Fruit fly (Drosophila melanogaster) whole organism, embryonic: ENCODE data around the gene trbl.

Source experiments
- Asciz ChIP-seq: fragments of 200-800 bp; sonication (Bioruptor generic); optimal IDR thresholded peaks from 2 replicates; lab custom pipeline; 2017; ENCODE audit warnings: missing biosample characterization, mild to moderate bottlenecking, missing genetic modification characterization, missing genetic modification reagents
- B-H2 ChIP-seq: fragments of 200-800 bp; sonication (Bioruptor generic); optimal IDR thresholded peaks from 2 replicates; lab custom pipeline; 2018; ENCODE audit warnings: missing biosample characterization, mild to moderate bottlenecking, missing genetic modification characterization
- CG10267 ChIP-seq: fragments of 200-800 bp; sonication (Bioruptor generic); optimal IDR thresholded peaks from 2 replicates; lab custom pipeline; 2018; ENCODE audit warnings: missing biosample characterization, mild to moderate bottlenecking, missing genetic modification characterization, moderate library complexity
- CG10565 ChIP-seq: fragments of 200-800 bp; sonication (Bioruptor generic); optimal IDR thresholded peaks from 3 replicates; lab custom pipeline; 2016; ENCODE audit warnings: missing biosample characterization, mild to moderate bottlenecking, missing genetic modification characterization
- CG11398 ChIP-seq: fragments of 200-800 bp; sonication (Bioruptor generic); optimal IDR thresholded peaks from 2 replicates; lab custom pipeline; 2016; ENCODE audit warnings: missing biosample characterization, missing genetic modification characterization
- CG11456 ChIP-seq: fragments of 200-800 bp; sonication (Bioruptor generic); IDR thresholded peaks from 3 replicates; pipeline ENCODE4 v1.3.6; 2022; ENCODE audit warnings: missing biosample characterization, missing genetic modification characterization
- CG12659 ChIP-seq: fragments of 200-800 bp; sonication (Bioruptor generic); optimal IDR thresholded peaks from 3 replicates; lab custom pipeline; 2017; ENCODE audit warnings: mild to moderate bottlenecking, missing biosample characterization, missing genetic modification reagents, missing genetic modification characterization
- CG13287 ChIP-seq: fragments of 200-800 bp; sonication (Bioruptor generic); IDR thresholded peaks from 2 replicates; pipeline ENCODE4 v1.3.6; 2022; ENCODE audit warnings: missing biosample characterization, missing genetic modification characterization; ENCODE audit not compliant: partially characterized antibody
- CG13296 ChIP-seq: fragments of 200-800 bp; sonication (Bioruptor generic); optimal IDR thresholded peaks from 3 replicates; lab custom pipeline; 2018; ENCODE audit warnings: missing biosample characterization, mild to moderate bottlenecking, missing genetic modification characterization
- CG1647 ChIP-seq: fragments of 200-800 bp; sonication (Bioruptor generic); optimal IDR thresholded peaks from 3 replicates; lab custom pipeline; 2016; ENCODE audit warnings: missing biosample characterization, missing genetic modification characterization
- CG2116 ChIP-seq: fragments of 200-800 bp; sonication (Bioruptor generic); optimal IDR thresholded peaks from 3 replicates; lab custom pipeline; 2018; ENCODE audit warnings: missing biosample characterization, mild to moderate bottlenecking, missing genetic modification characterization
- CG2120 ChIP-seq: fragments of 200-800 bp; sonication (Bioruptor generic); optimal IDR thresholded peaks from 3 replicates; lab custom pipeline; 2016; ENCODE audit warnings: missing biosample characterization, missing genetic modification characterization
- CG34376 ChIP-seq: fragments of 200-800 bp; sonication (Bioruptor generic); optimal IDR thresholded peaks from 2 replicates; lab custom pipeline; 2018; ENCODE audit warnings: missing biosample characterization, mild to moderate bottlenecking, missing genetic modification characterization
- CG3847 ChIP-seq: fragments of 200-800 bp; sonication (Bioruptor generic); IDR thresholded peaks from 2 replicates; pipeline ENCODE4 v1.3.6; 2022; ENCODE audit warnings: missing biosample characterization, missing genetic modification characterization
- CG6791 ChIP-seq: fragments of 200-800 bp; sonication (Bioruptor generic); IDR thresholded peaks from 3 replicates; pipeline ENCODE4 v1.3.6; 2022; ENCODE audit warnings: missing biosample characterization, missing genetic modification characterization; ENCODE audit not compliant: partially characterized antibody
- CG7357 ChIP-seq: fragments of 200-800 bp; sonication (Bioruptor generic); IDR thresholded peaks from 3 replicates; pipeline ENCODE4 v1.3.6; 2022; ENCODE audit warnings: missing biosample characterization, missing genetic modification characterization
- CG7745 ChIP-seq: fragments of 200-800 bp; sonication (Bioruptor generic); optimal IDR thresholded peaks from 2 replicates; lab custom pipeline; 2018; ENCODE audit warnings: missing biosample characterization, mild to moderate bottlenecking, missing genetic modification characterization, moderate library complexity
- CG7928 ChIP-seq: fragments of 200-800 bp; sonication (Bioruptor generic); optimal IDR thresholded peaks from 2 replicates; lab custom pipeline; 2017; ENCODE audit warnings: missing biosample characterization, mild to moderate bottlenecking, missing genetic modification characterization
- CG8290 ChIP-seq, 3 experiments: fragments of 200-800 bp; sonication (Bioruptor generic); optimal IDR thresholded peaks; 2 replicates each; lab custom pipeline; 2016 to 2019; ENCODE audit warnings: missing biosample characterization in 3 of 3, missing genetic modification characterization in 3 of 3, mild to moderate bottlenecking in 2 of 3, moderate library complexity in 1 of 3
- CG8944 ChIP-seq: fragments of 200-800 bp; sonication (Bioruptor generic); optimal IDR thresholded peaks from 3 replicates; lab custom pipeline; 2016; ENCODE audit warnings: missing biosample characterization, missing genetic modification characterization
- CG9609 ChIP-seq: fragments of 200-800 bp; sonication (Bioruptor generic); optimal IDR thresholded peaks from 3 replicates; lab custom pipeline; 2016; ENCODE audit warnings: missing biosample characterization, missing genetic modification characterization
- CTCF ChIP-seq: fragments of 200-800 bp; sonication (Bioruptor generic); optimal IDR thresholded peaks from 2 replicates; lab custom pipeline; 2017; ENCODE audit warnings: missing biosample characterization, mild to moderate bottlenecking, missing genetic modification characterization, moderate library complexity
- Deaf1 ChIP-seq: fragments of 200-800 bp; optimal IDR thresholded peaks from 3 replicates; lab custom pipeline; 2019; ENCODE audit warnings: missing biosample characterization, mild to moderate bottlenecking, missing genetic modification characterization, moderate library complexity
- E2f2 ChIP-seq: fragments of 200-800 bp; sonication (Bioruptor generic); IDR thresholded peaks from 2 replicates; pipeline ENCODE4 v1.3.6; 2022; ENCODE audit warnings: missing biosample characterization, missing genetic modification characterization
- Mes4 ChIP-seq: fragments of 200-800 bp; sonication (Bioruptor generic); optimal IDR thresholded peaks from 2 replicates; lab custom pipeline; 2016; ENCODE audit warnings: missing biosample characterization, missing genetic modification characterization
- NC2β ChIP-seq: fragments of 200-800 bp; sonication (Bioruptor generic); optimal IDR thresholded peaks from 2 replicates; lab custom pipeline; 2016; ENCODE audit warnings: missing biosample characterization, missing genetic modification characterization
- Stat92E ChIP-seq, 3 experiments: fragments of >200 bp in 2 of 3; fragments of 200-800 bp in 1 of 3; sonication (Bioruptor generic) in 1 of 3; optimal IDR thresholded peaks; 2 replicates each; lab custom pipeline; 2017 to 2019; ENCODE audit warnings: missing biosample characterization in 3 of 3, missing genetic modification characterization in 3 of 3, mild to moderate bottlenecking in 1 of 3, moderate library complexity in 1 of 3
- Tbp ChIP-seq: fragments of >200 bp; optimal IDR thresholded peaks from 2 replicates; lab custom pipeline; 2018; ENCODE audit warnings: missing biosample characterization, missing genetic modification characterization
- Trl ChIP-seq, 3 experiments: fragments of >200 bp in 2 of 3; fragments of 200-800 bp in 1 of 3; sonication (Bioruptor generic) in 1 of 3; optimal IDR thresholded peaks; 2 replicates in 1 of 3; 3 replicates in 2 of 3; lab custom pipeline; 2016 to 2017; ENCODE audit warnings: missing biosample characterization in 1 of 3, missing genetic modification characterization in 1 of 3
- ap ChIP-seq: fragments of 200-800 bp; sonication (Bioruptor generic); IDR thresholded peaks from 2 replicates; pipeline ENCODE4 v1.3.6; 2022; ENCODE audit warnings: missing biosample characterization, missing genetic modification characterization
- az2 ChIP-seq: fragments of 200-800 bp; sonication (Bioruptor generic); optimal IDR thresholded peaks from 3 replicates; lab custom pipeline; 2016; ENCODE audit warnings: missing biosample characterization, missing genetic modification characterization
- chn ChIP-seq: fragments of 200-800 bp; sonication (Bioruptor generic); optimal IDR thresholded peaks from 2 replicates; lab custom pipeline; 2016; ENCODE audit warnings: missing biosample characterization, missing genetic modification characterization
- crp ChIP-seq, 2 experiments: fragments of 200-800 bp; sonication (Bioruptor generic); optimal IDR thresholded peaks; 2 replicates in 1 of 2; 3 replicates in 1 of 2; lab custom pipeline; 2017; ENCODE audit warnings: missing biosample characterization in 2 of 2, missing genetic modification characterization in 2 of 2, mild to moderate bottlenecking in 1 of 2, moderate library complexity in 1 of 2
- dan ChIP-seq: fragments of 200-800 bp; sonication (Bioruptor generic); IDR thresholded peaks from 2 replicates; pipeline ENCODE4 v1.3.6; 2022; ENCODE audit warnings: missing biosample characterization, missing genetic modification characterization
- dmrt99B ChIP-seq: fragments of 200-800 bp; sonication (Bioruptor generic); optimal IDR thresholded peaks from 2 replicates; lab custom pipeline; 2018; ENCODE audit warnings: missing biosample characterization, mild to moderate bottlenecking, missing genetic modification characterization, moderate library complexity
- dpn ChIP-seq, 2 experiments: fragments of 200-800 bp; sonication (Bioruptor generic); optimal IDR thresholded peaks; 3 replicates each; lab custom pipeline; 2016; ENCODE audit warnings: missing biosample characterization in 2 of 2, missing genetic modification characterization in 2 of 2
- dysf ChIP-seq: fragments of 200-800 bp; sonication (Bioruptor generic); IDR thresholded peaks from 3 replicates; pipeline ENCODE4 v1.3.6; 2022; ENCODE audit warnings: missing biosample characterization, missing genetic modification characterization
- exex ChIP-seq: fragments of 200-800 bp; sonication (Bioruptor generic); optimal IDR thresholded peaks from 4 replicates; lab custom pipeline; 2018; ENCODE audit warnings: missing biosample characterization, mild to moderate bottlenecking, missing genetic modification characterization, moderate library complexity
- jumu ChIP-seq: fragments of 200-800 bp; sonication (Bioruptor generic); optimal IDR thresholded peaks from 3 replicates; lab custom pipeline; 2016; ENCODE audit warnings: missing biosample characterization, missing genetic modification characterization
- klu ChIP-seq: fragments of 200-800 bp; sonication (Bioruptor generic); IDR thresholded peaks from 2 replicates; pipeline ENCODE4 v1.3.6; 2022; ENCODE audit warnings: missing biosample characterization, missing genetic modification characterization
- kni ChIP-seq: fragments of 200-800 bp; sonication (Bioruptor generic); optimal IDR thresholded peaks from 3 replicates; lab custom pipeline; 2017; ENCODE audit warnings: mild to moderate bottlenecking, missing biosample characterization, missing genetic modification reagents, missing genetic modification characterization
- mirr ChIP-seq: fragments of 200-800 bp; sonication (Bioruptor generic); optimal IDR thresholded peaks from 3 replicates; lab custom pipeline; 2018; ENCODE audit warnings: missing biosample characterization, mild to moderate bottlenecking, missing genetic modification characterization
- pb ChIP-seq: fragments of 200-800 bp; sonication (Bioruptor generic); optimal IDR thresholded peaks from 3 replicates; lab custom pipeline; 2016; ENCODE audit warnings: missing biosample characterization, missing genetic modification characterization
- prd ChIP-seq, 3 experiments: fragments of >200 bp in 2 of 3; fragments of 200-800 bp in 1 of 3; sonication (Bioruptor generic) in 1 of 3; optimal IDR thresholded peaks in 2 of 3; IDR thresholded peaks in 1 of 3; 2 replicates in 2 of 3; 3 replicates in 1 of 3; pipeline versions ENCODE4 v1.3.6 to Lab custom; 2017 to 2022; ENCODE audit warnings: missing biosample characterization in 1 of 3, missing genetic modification characterization in 1 of 3
- sima ChIP-seq: fragments of 200-800 bp; sonication (Bioruptor generic); optimal IDR thresholded peaks from 2 replicates; lab custom pipeline; 2016; ENCODE audit warnings: missing biosample characterization, missing genetic modification characterization
- stc ChIP-seq: fragments of 200-800 bp; sonication (Bioruptor generic); IDR thresholded peaks from 2 replicates; pipeline ENCODE4 v1.3.6; 2022; ENCODE audit warnings: missing biosample characterization, missing genetic modification characterization
- wor ChIP-seq: fragments of 200-800 bp; sonication (Bioruptor generic); IDR thresholded peaks from 2 replicates; pipeline ENCODE4 v1.3.6; 2022; ENCODE audit warnings: missing biosample characterization, missing genetic modification characterization
- yki ChIP-seq: fragments of >200 bp; optimal IDR thresholded peaks from 3 replicates; lab custom pipeline; 2018

The trbl gene

DNA sequence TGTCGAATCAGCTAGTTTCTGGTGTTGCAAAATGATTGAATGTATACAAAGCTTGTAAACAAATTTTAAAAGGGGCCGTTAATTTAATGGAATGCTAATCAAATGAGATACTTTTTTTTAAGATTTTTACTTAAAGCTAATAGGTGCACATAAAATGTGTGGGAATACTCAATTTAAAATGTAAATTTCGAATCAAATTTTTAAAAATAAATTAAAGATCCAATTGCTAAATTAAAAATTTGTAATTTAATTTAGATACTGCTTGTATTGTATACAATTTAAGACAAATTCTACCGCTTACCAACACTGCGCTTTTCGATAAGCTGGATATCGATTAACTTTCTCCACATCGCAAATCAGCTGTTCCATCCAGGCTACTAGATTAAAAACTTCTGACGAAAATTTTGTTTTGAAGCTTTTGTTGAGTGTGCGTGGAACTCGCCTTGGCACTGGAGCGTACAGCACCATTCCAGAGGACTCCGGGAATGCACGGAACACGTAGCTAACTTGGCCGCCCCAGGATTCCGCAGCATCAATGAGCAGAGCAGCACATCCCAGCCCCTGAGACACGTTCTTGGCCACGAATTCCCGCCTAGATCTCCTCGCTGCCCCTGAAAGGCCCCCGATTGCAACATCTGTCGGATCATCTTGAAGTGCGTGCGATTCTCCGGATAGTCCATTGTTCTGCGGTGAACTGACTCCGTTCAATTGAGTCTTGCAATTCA lies 17.2 kb downstream of the trbl start, which contains the start of the genes CG5498 and fbl (continued):
- TF ChIP-seq CG2120 (GFP tag; lab: Kevin White, UChicago) (peak; percentile 84), CG7928 (GFP tag; lab: Kevin White, UChicago) (no peak), crp (GFP tag; optimal IDR thresholded peaks at IDR 0.05; lab: Kevin White, UChicago) (peak; percentile 21 to 88), Mes4 (peak; percentile 6), CG7745 (tag; lab: Kevin White, UChicago) (peak; percentile 45), CG9609 (GFP tag; lab: Kevin White, UChicago) (peak; percentile 9), kni (peak; percentile 32), stc (GFP tag; lab: Robert Waterston, UW) (0 out of 2 replicates have a peak, but pooled peaks have one; percentile 29), CG10565 (no peak), dmrt99B (tag; lab: Kevin White, UChicago) (peak; percentile 62), wor (GFP tag; lab: Robert Waterston, UW) (no peak), exex (tag; lab: Kevin White, UChicago) (peak; percentile 54), sima (GFP tag; lab: Kevin White, UChicago) (no peak), Stat92E (GFP tag; optimal IDR thresholded peaks at IDR 0.05; lab: Kevin White, UChicago) (no peak), prd (optimal IDR thresholded peaks at IDR 0.05; lab: Kevin White, UChicago) (no peak), prd (GFP tag; IDR thresholded peaks at IDR 0.05; lab: Robert Waterston, UW) (peak; percentile 63), Asciz (GFP tag; lab: Kevin White, UChicago) (peak; percentile 38), mirr (peak; percentile 6), CG7357 (GFP tag; lab: Robert Waterston, UW) (no peak), CG8290 (GFP tag; optimal IDR thresholded peaks at IDR 0.05; lab: Kevin White, UChicago) (peak; percentile 37), CG8290 (tag; optimal IDR thresholded peaks at IDR 0.05; lab: Kevin White, UChicago) (no peak), CTCF (GFP tag; lab: Kevin White, UChicago) (no peak), CG11456 (GFP tag; lab: Robert Waterston, UW) (no peak), az2 (GFP tag; lab: Kevin White, UChicago) (peak; percentile 55), klu (GFP tag; lab: Robert Waterston, UW) (peak; percentile 37; the same call in 1 of the 2 replicates), dan (GFP tag; lab: Robert Waterston, UW) (no peak), Trl (optimal IDR thresholded peaks at IDR 0.05; lab: Kevin White, UChicago) (no peak), Trl (GFP tag; optimal IDR thresholded peaks at IDR 0.05; lab: Kevin White, UChicago) (peak; percentile 59), chn (GFP tag; lab: Kevin White, UChicago) (peak; percentile 46), B-H2 (peak; percentile 70), E2f2 (GFP tag; lab: Robert Waterston, UW) (peak; percentile 51; the same call in 1 of the 2 replicates), CG6791 (no peak; the same call in 2 of the 3 replicates), dysf (GFP tag; lab: Robert Waterston, UW) (peak; percentile 40; the same call in 1 of the 3 replicates), CG8944 (peak; percentile 2), CG13296 (GFP tag; lab: Kevin White, UChicago) (peak; percentile 64), CG34376 (GFP tag; lab: Kevin White, UChicago) (peak; percentile 75), CG13287 (GFP tag; lab: Robert Waterston, UW) (peak; percentile 52; the same call in 1 of the 2 replicates), CG2116 (GFP tag; lab: Kevin White, UChicago) (peak; percentile 76), CG3847 (peak; percentile 56), CG11398 (GFP tag; lab: Kevin White, UChicago) (no peak), ap (GFP tag; lab: Robert Waterston, UW) (no peak), jumu (peak; percentile 35), Tbp (GFP tag; lab: Kevin White, UChicago) (no peak), Deaf1 (tag; lab: Kevin White, UChicago) (peak; percentile 45), NC2β (GFP tag; lab: Kevin White, UChicago) (peak; percentile 18), pb (GFP tag; lab: Kevin White, UChicago) (no peak), dpn (GFP tag; optimal IDR thresholded peaks at IDR 0.05; lab: Kevin White, UChicago) (peak; percentile 50 to 73), CG1647 (peak; percentile 31), yki (no peak), CG10267 (tag; lab: Kevin White, UChicago) (peak; percentile 98), CG12659 (GFP tag; lab: Kevin White, UChicago) (peak; percentile 76)
